Worm (Caenorhabditis elegans) whole organism, L4 larva: Measurements from ENCODE around the gene jbts-14.

Experiments
- F10B5.3 ChIP-seq: sonication (generic microtip); optimal IDR thresholded peaks from 2 replicates; lab custom pipeline; 2016; ENCODE audit warnings: mild to moderate bottlenecking, missing genetic modification characterization, missing compliant biosample characterization
- F49E8.2 ChIP-seq: sonication (generic microtip); optimal IDR thresholded peaks from 2 replicates; lab custom pipeline; 2016; ENCODE audit warnings: missing compliant biosample characterization, mild to moderate bottlenecking, missing genetic modification characterization, borderline replicate concordance
- R02D3.7 ChIP-seq: fragments of 150-350 bp; sonication (generic microtip); optimal IDR thresholded peaks from 3 replicates; lab custom pipeline; 2014; ENCODE audit warnings: missing biosample characterization, missing genetic modification characterization
- T26A8.4 ChIP-seq: fragments of 200-800 bp; sonication (Bioruptor generic); IDR thresholded peaks from 2 replicates; pipeline ENCODE4 v1.3.6; 2022; ENCODE audit warnings: missing genetic modification characterization, missing compliant biosample characterization
- ZK546.5 ChIP-seq, 2 experiments: sonication (generic microtip); optimal IDR thresholded peaks; 2 replicates each; lab custom pipeline; 2017; ENCODE audit warnings: missing biosample characterization in 2 of 2, missing genetic modification characterization in 2 of 2
- arid-1 ChIP-seq: fragments of 200-800 bp; sonication (Bioruptor generic); conservative IDR thresholded peaks from 2 replicates; pipeline ENCODE4 v1.3.6; 2022; ENCODE audit warnings: missing genetic modification reagents, missing genetic modification characterization, missing compliant biosample characterization
- attf-4 ChIP-seq: sonication (generic microtip); optimal IDR thresholded peaks from 3 replicates; lab custom pipeline; 2017; ENCODE audit warnings: missing biosample characterization, missing genetic modification characterization
- ceh-20 ChIP-seq: fragments of 200-800 bp; sonication (Bioruptor generic); IDR thresholded peaks from 2 replicates; pipeline ENCODE4 v1.3.6; 2022; ENCODE audit warnings: missing genetic modification reagents, missing genetic modification characterization, missing compliant biosample characterization
- ceh-28 ChIP-seq: fragments of 150-350 bp; optimal IDR thresholded peaks from 2 replicates; lab custom pipeline; 2014; ENCODE audit warnings: missing biosample characterization, missing genetic modification reagents, missing genetic modification characterization
- ceh-44 ChIP-seq: fragments of 200-800 bp; sonication (Bioruptor generic); IDR thresholded peaks from 2 replicates; pipeline ENCODE4 v1.3.6; 2022; ENCODE audit warnings: missing genetic modification reagents, missing genetic modification characterization, missing compliant biosample characterization
- ceh-82 ChIP-seq: sonication (generic microtip); optimal IDR thresholded peaks from 2 replicates; lab custom pipeline; 2017; ENCODE audit warnings: missing biosample characterization, missing genetic modification characterization
- daf-16 ChIP-seq, 3 experiments: sonication (generic microtip); optimal IDR thresholded peaks; 2 replicates each; lab custom pipeline; 2016 to 2017; ENCODE audit warnings: missing genetic modification characterization in 3 of 3, missing genetic modification reagents in 3 of 3, mild to moderate bottlenecking in 2 of 3, missing compliant biosample characterization in 2 of 3, missing biosample characterization in 1 of 3, moderate library complexity in 1 of 3
- dmd-6 ChIP-seq: fragments of 200-800 bp; sonication (Bioruptor generic); IDR thresholded peaks from 2 replicates; pipeline ENCODE4 v1.3.6; 2022; ENCODE audit warnings: missing genetic modification reagents, missing genetic modification characterization, missing compliant biosample characterization
- duxl-1 ChIP-seq: sonication (generic microtip); optimal IDR thresholded peaks from 2 replicates; lab custom pipeline; 2016; ENCODE audit warnings: mild to moderate bottlenecking, missing genetic modification characterization, moderate library complexity, missing compliant biosample characterization; ENCODE audit not compliant: poor library complexity
- dve-1 ChIP-seq: sonication (generic microtip); optimal IDR thresholded peaks from 2 replicates; lab custom pipeline; 2017; ENCODE audit warnings: antibody characterized with exemption, mild to moderate bottlenecking, missing genetic modification characterization, missing compliant biosample characterization; ENCODE audit not compliant: insufficient read depth
- egl-27 ChIP-seq: sonication (generic microtip); optimal IDR thresholded peaks from 3 replicates; lab custom pipeline; 2017; ENCODE audit warnings: missing biosample characterization, missing genetic modification reagents, missing genetic modification characterization
- fkh-10 ChIP-seq: fragments of 150-350 bp; optimal IDR thresholded peaks from 2 replicates; lab custom pipeline; 2014; ENCODE audit warnings: missing biosample characterization, missing genetic modification reagents, missing genetic modification characterization
- fos-1 ChIP-seq: fragments of 150-350 bp; optimal IDR thresholded peaks from 2 replicates; lab custom pipeline; 2014; ENCODE audit warnings: missing biosample characterization, missing genetic modification characterization
- hif-1 ChIP-seq, 2 experiments: sonication (generic microtip); optimal IDR thresholded peaks; 2 replicates each; lab custom pipeline; 2016 to 2017; ENCODE audit warnings: missing compliant biosample characterization in 2 of 2, missing genetic modification characterization in 2 of 2, missing genetic modification reagents in 2 of 2, missing genotype in 2 of 2, mild to moderate bottlenecking in 1 of 2
- hlh-11 ChIP-seq: fragments of 200-800 bp; sonication (Bioruptor generic); optimal IDR thresholded peaks from 2 replicates; lab custom pipeline; 2018; ENCODE audit warnings: mild to moderate bottlenecking, missing genetic modification characterization, missing compliant biosample characterization
- hlh-30 ChIP-seq: sonication (generic microtip); optimal IDR thresholded peaks from 2 replicates; lab custom pipeline; 2017; ENCODE audit warnings: antibody characterized with exemption, mild to moderate bottlenecking, missing genetic modification characterization, missing compliant biosample characterization; ENCODE audit not compliant: insufficient read depth
- jun-1 ChIP-seq: fragments of 150-350 bp; optimal IDR thresholded peaks from 2 replicates; lab custom pipeline; 2014; ENCODE audit warnings: missing biosample characterization, missing genetic modification reagents, missing genetic modification characterization
- lim-7 ChIP-seq: fragments of 200-800 bp; sonication (Bioruptor generic); IDR thresholded peaks from 2 replicates; pipeline ENCODE4 v1.3.6; 2022; ENCODE audit warnings: missing genetic modification characterization, missing compliant biosample characterization
- madf-5 ChIP-seq, 2 experiments: fragments of 200-800 bp; sonication (Bioruptor generic); IDR thresholded peaks; 2 replicates each; pipeline ENCODE4 v1.3.6; 2022; ENCODE audit warnings: missing compliant biosample characterization in 2 of 2, missing genetic modification characterization in 2 of 2
- madf-9 ChIP-seq: fragments of 200-800 bp; sonication (Bioruptor generic); conservative IDR thresholded peaks from 2 replicates; pipeline ENCODE4 v1.3.6; 2022; ENCODE audit warnings: missing genetic modification reagents, missing genetic modification characterization, missing compliant biosample characterization
- mdl-1 ChIP-seq, 2 experiments: fragments of 150-350 bp in 1 of 2; sonication (generic microtip) in 1 of 2; optimal IDR thresholded peaks; 2 replicates each; lab custom pipeline; 2014 to 2017; ENCODE audit warnings: missing biosample characterization in 2 of 2, missing genetic modification characterization in 2 of 2
- mdt-29 ChIP-seq: fragments of 200-800 bp; sonication (Bioruptor generic); IDR thresholded peaks from 2 replicates; pipeline ENCODE4 v1.3.6; 2022; ENCODE audit warnings: missing genetic modification reagents, missing genetic modification characterization, missing compliant biosample characterization
- mxl-2 ChIP-seq: fragments of 200-800 bp; sonication (Bioruptor generic); conservative IDR thresholded peaks from 2 replicates; pipeline ENCODE4 v1.3.6; 2022; ENCODE audit warnings: missing genetic modification reagents, missing genetic modification characterization, missing compliant biosample characterization
- nhr-10 ChIP-seq: fragments of 150-350 bp; optimal IDR thresholded peaks from 2 replicates; lab custom pipeline; 2014; ENCODE audit warnings: missing biosample characterization, missing genetic modification characterization
- nhr-11 ChIP-seq: fragments of 150-350 bp; optimal IDR thresholded peaks from 2 replicates; lab custom pipeline; 2014; ENCODE audit warnings: missing biosample characterization, missing genetic modification characterization
- nhr-111 ChIP-seq: fragments of 200-800 bp; sonication (Bioruptor generic); optimal IDR thresholded peaks from 2 replicates; lab custom pipeline; 2018; ENCODE audit warnings: mild to moderate bottlenecking, missing genetic modification characterization, missing compliant biosample characterization
- nhr-237 ChIP-seq: sonication (generic microtip); optimal IDR thresholded peaks from 2 replicates; lab custom pipeline; 2017; ENCODE audit warnings: missing biosample characterization, missing genetic modification characterization
- nhr-28 ChIP-seq: fragments of 150-350 bp; optimal IDR thresholded peaks from 2 replicates; lab custom pipeline; 2014; ENCODE audit warnings: missing biosample characterization, missing genetic modification characterization
- nhr-41 ChIP-seq: fragments of 200-800 bp; sonication (Bioruptor generic); IDR thresholded peaks from 2 replicates; pipeline ENCODE4 v1.3.6; 2022; ENCODE audit warnings: missing genetic modification reagents, missing genetic modification characterization, missing compliant biosample characterization
- nhr-42 ChIP-seq: fragments of 200-800 bp; sonication (Bioruptor generic); IDR thresholded peaks from 2 replicates; pipeline ENCODE4 v1.3.6; 2022; ENCODE audit warnings: missing genetic modification characterization, missing compliant biosample characterization
- nhr-76 ChIP-seq: fragments of 150-350 bp; optimal IDR thresholded peaks from 2 replicates; lab custom pipeline; 2014; ENCODE audit warnings: missing biosample characterization, missing genetic modification characterization
- pha-4 ChIP-seq, 2 experiments: fragments of 150-350 bp in 1 of 2; fragments of 200-800 bp in 1 of 2; sonication (Bioruptor generic) in 1 of 2; IDR thresholded peaks in 1 of 2; optimal IDR thresholded peaks in 1 of 2; 2 replicates each; pipeline versions ENCODE4 v1.3.6 to Lab custom; 2014 to 2022; ENCODE audit warnings: missing genetic modification characterization in 2 of 2, missing genetic modification reagents in 2 of 2, missing biosample characterization in 1 of 2, missing compliant biosample characterization in 1 of 2
- php-3 ChIP-seq: fragments of 200-800 bp; sonication (Bioruptor generic); IDR thresholded peaks from 2 replicates; pipeline ENCODE4 v1.3.6; 2022; ENCODE audit warnings: missing genetic modification reagents, missing genetic modification characterization, missing compliant biosample characterization
- pqm-1 ChIP-seq: sonication (generic microtip); optimal IDR thresholded peaks from 2 replicates; lab custom pipeline; 2017; ENCODE audit warnings: missing biosample characterization, missing genetic modification characterization
- saeg-2 ChIP-seq: fragments of 200-800 bp; sonication (Bioruptor generic); IDR thresholded peaks from 2 replicates; pipeline ENCODE4 v1.3.6; 2022; ENCODE audit warnings: missing genetic modification reagents, missing genetic modification characterization, missing compliant biosample characterization
- snpc-1.2 ChIP-seq: fragments of 200-800 bp; sonication (Bioruptor generic); IDR thresholded peaks from 2 replicates; pipeline ENCODE4 v1.3.6; 2022; ENCODE audit warnings: missing genetic modification reagents, missing genetic modification characterization, missing compliant biosample characterization
- snpc-4 ChIP-seq: fragments of 150-350 bp; optimal IDR thresholded peaks from 2 replicates; lab custom pipeline; 2014; ENCODE audit warnings: missing biosample characterization, missing genetic modification characterization
- spr-3 ChIP-seq: fragments of 200-800 bp; sonication (Bioruptor generic); optimal IDR thresholded peaks from 2 replicates; lab custom pipeline; 2018; ENCODE audit warnings: mild to moderate bottlenecking, missing genetic modification characterization, missing compliant biosample characterization
- tag-97 ChIP-seq: fragments of 200-800 bp; sonication (Bioruptor generic); IDR thresholded peaks from 2 replicates; pipeline ENCODE4 v1.3.6; 2022; ENCODE audit warnings: missing genetic modification characterization, missing compliant biosample characterization
- unc-62 ChIP-seq, 3 experiments: fragments of 150-350 bp in 1 of 3; sonication (generic microtip); optimal IDR thresholded peaks in 2 of 3; peaks in 1 of 3; 1 replicate in 1 of 3; 2 replicates in 2 of 3; lab custom pipeline; 2014 to 2017; ENCODE audit warnings: missing biosample characterization in 3 of 3, missing genetic modification characterization in 3 of 3, missing genetic modification reagents in 3 of 3, missing genotype in 1 of 3
- zag-1 ChIP-seq: fragments of 150-350 bp; optimal IDR thresholded peaks from 2 replicates; lab custom pipeline; 2014; ENCODE audit warnings: missing biosample characterization, missing genetic modification characterization
- zfp-2 ChIP-seq: sonication (generic microtip); optimal IDR thresholded peaks from 2 replicates; lab custom pipeline; 2016; ENCODE audit warnings: mild to moderate bottlenecking, missing genetic modification characterization, missing compliant biosample characterization
- zfp-3 ChIP-seq: fragments of 200-800 bp; sonication (Bioruptor generic); conservative IDR thresholded peaks from 2 replicates; pipeline ENCODE4 v1.3.6; 2022; ENCODE audit warnings: missing genetic modification reagents, missing genetic modification characterization, missing compliant biosample characterization
- zip-11 ChIP-seq: fragments of 200-800 bp; sonication (Bioruptor generic); IDR thresholded peaks from 2 replicates; pipeline ENCODE4 v1.3.6; 2022; ENCODE audit warnings: missing genetic modification characterization, missing compliant biosample characterization
- ztf-11 ChIP-seq: fragments of 150-350 bp; optimal IDR thresholded peaks from 2 replicates; lab custom pipeline; 2014; ENCODE audit warnings: missing biosample characterization, missing genetic modification characterization
- ztf-7 ChIP-seq: fragments of 150-350 bp; optimal IDR thresholded peaks from 2 replicates; lab custom pipeline; 2014; ENCODE audit warnings: missing biosample characterization, missing genetic modification characterization

The jbts-14 gene

ce11 chrX:8718856-8719255, 14.8 kb downstream of the jbts-14 start, which contains the start of gene F53A9.8 (continued):
- no peak for TF ChIP-seq hif-1 (tag; optimal IDR thresholded peaks at IDR 0.05; lab: Kevin White, UChicago)
- TF ChIP-seq nhr-11: no peak
- TF ChIP-seq dmd-6: peak; percentile 50
- TF ChIP-seq hlh-11: peak; percentile 48
- TF ChIP-seq mdt-29 (GFP tag; lab: Robert Waterston, UW): no peak
- no peak for TF ChIP-seq ceh-44
- no peak for TF ChIP-seq F49E8.2 (tag; lab: Kevin White, UChicago)
- no peak for TF ChIP-seq F10B5.3
- TF ChIP-seq zfp-2: no peak
- no peak for TF ChIP-seq nhr-237 (tag; lab: Kevin White, UChicago)
- no peak for TF ChIP-seq madf-9 (GFP tag; lab: Robert Waterston, UW)
- TF ChIP-seq arid-1: no peak
- TF ChIP-seq ceh-82 (tag; lab: Kevin White, UChicago): no peak
- no peak for TF ChIP-seq madf-5 (GFP tag; IDR thresholded peaks at IDR 0.05; lab: Robert Waterston, UW)
- TF ChIP-seq mxl-2 (GFP tag; lab: Robert Waterston, UW): no peak
- no peak for TF ChIP-seq daf-16 (GFP tag; optimal IDR thresholded peaks at IDR 0.05; lab: Kevin White, UChicago)
- peak; percentile 75 for TF ChIP-seq daf-16 (tag; optimal IDR thresholded peaks at IDR 0.05; lab: Kevin White, UChicago)
- no peak for TF ChIP-seq nhr-42 (GFP tag; lab: Robert Waterston, UW)
- peak; percentile 42 for TF ChIP-seq pqm-1 (tag; lab: Kevin White, UChicago)
- no peak for TF ChIP-seq tag-97 (GFP tag; lab: Robert Waterston, UW)
- no peak for TF ChIP-seq lim-7 (GFP tag; lab: Robert Waterston, UW)
- no peak for TF ChIP-seq egl-27 (tag; lab: Kevin White, UChicago)
- TF ChIP-seq ceh-28 (tag; lab: Kevin White, UChicago): no peak
- no peak for TF ChIP-seq zip-11 (GFP tag; lab: Robert Waterston, UW)
- no peak for TF ChIP-seq spr-3 (GFP tag; lab: Kevin White, UChicago)
- no peak for TF ChIP-seq duxl-1
- TF ChIP-seq nhr-111 (GFP tag; lab: Kevin White, UChicago): no peak
- no peak for TF ChIP-seq snpc-4 (tag; lab: Kevin White, UChicago)
- TF ChIP-seq R02D3.7: no peak
- TF ChIP-seq zag-1: no peak
- TF ChIP-seq nhr-76: no peak
- no peak for TF ChIP-seq hlh-30 (tag; lab: Kevin White, UChicago)
- no peak for TF ChIP-seq ztf-11 (tag; lab: Kevin White, UChicago)
- no peak for TF ChIP-seq ZK546.5 (tag; optimal IDR thresholded peaks at IDR 0.05; lab: Kevin White, UChicago)
- no peak for TF ChIP-seq attf-4 (tag; lab: Kevin White, UChicago)
- TF ChIP-seq saeg-2 (GFP tag; lab: Robert Waterston, UW): no peak
- TF ChIP-seq mdl-1 (tag; optimal IDR thresholded peaks at IDR 0.05; lab: Kevin White, UChicago): peak in 1 of 2 experiments; percentile 43
- TF ChIP-seq dve-1 (tag; lab: Kevin White, UChicago): peak; percentile 83
- no peak for TF ChIP-seq ztf-7 (tag; lab: Kevin White, UChicago)
- TF ChIP-seq nhr-28 (tag; lab: Kevin White, UChicago): peak; percentile 58
- no peak for TF ChIP-seq ceh-20 (GFP tag; lab: Robert Waterston, UW)
- no peak for TF ChIP-seq fkh-10 (GFP tag; lab: Kevin White, UChicago)
- no peak for TF ChIP-seq nhr-10 (tag; lab: Kevin White, UChicago)
- TF ChIP-seq T26A8.4 (GFP tag; lab: Robert Waterston, UW): no peak
- no peak for TF ChIP-seq jun-1 (tag; lab: Kevin White, UChicago)
- no peak for TF ChIP-seq nhr-41 (GFP tag; lab: Robert Waterston, UW)
- TF ChIP-seq pha-4 (GFP tag; IDR thresholded peaks at IDR 0.05; lab: Robert Waterston, UW): no peak
- TF ChIP-seq pha-4 (tag; optimal IDR thresholded peaks at IDR 0.05; lab: Kevin White, UChicago): no peak
- TF ChIP-seq zfp-3 (GFP tag; lab: Robert Waterston, UW): no peak
- no peak for TF ChIP-seq snpc-1.2 (GFP tag; lab: Robert Waterston, UW)
- TF ChIP-seq php-3 (GFP tag; lab: Robert Waterston, UW): peak; percentile 88
- TF ChIP-seq fos-1 (tag; lab: Kevin White, UChicago): no peak
- TF ChIP-seq unc-62 (GFP tag; optimal IDR thresholded peaks at IDR 0.05 in 1 of 2; lab: Kevin White, UChicago): peak; percentile 29 to 31
- no peak for TF ChIP-seq unc-62 (tag; optimal IDR thresholded peaks at IDR 0.05; lab: Kevin White, UChicago)
